Worm (Caenorhabditis elegans) whole organism, mixed stage, embryonic: ENCODE data around the gene srh-16.
A peak's percentile ranks its signal among the peaks of the same experiment; 100 is the strongest.

Source experiments
- M03D4.4 ChIP-seq: sonication (generic microtip); optimal IDR thresholded peaks from 2 replicates; lab custom pipeline; 2017; ENCODE audit warnings: mild to moderate bottlenecking, missing genetic modification characterization, missing compliant biosample characterization
- bed-3 ChIP-seq: fragments of 200-800 bp; sonication (Bioruptor generic); optimal IDR thresholded peaks from 3 replicates; lab custom pipeline; 2018; ENCODE audit warnings: mild to moderate bottlenecking, missing genetic modification characterization, moderate library complexity, missing compliant biosample characterization
- blmp-1 ChIP-seq: fragments of 150-350 bp; optimal IDR thresholded peaks from 2 replicates; lab custom pipeline; 2014; ENCODE audit warnings: missing biosample characterization, missing genetic modification characterization
- ceh-39 ChIP-seq: fragments of 150-350 bp; optimal IDR thresholded peaks from 2 replicates; lab custom pipeline; 2014; ENCODE audit warnings: missing biosample characterization, missing genetic modification characterization
- ceh-43 ChIP-seq: fragments of 200-800 bp; sonication (Bioruptor generic); optimal IDR thresholded peaks from 2 replicates; lab custom pipeline; 2018; ENCODE audit warnings: mild to moderate bottlenecking, missing genetic modification characterization, moderate library complexity, missing compliant biosample characterization
- ceh-83 ChIP-seq: fragments of 200-800 bp; sonication (Bioruptor generic); optimal IDR thresholded peaks from 2 replicates; lab custom pipeline; 2018; ENCODE audit warnings: mild to moderate bottlenecking, missing genetic modification characterization, missing compliant biosample characterization
- ces-1 ChIP-seq: fragments of 150-350 bp; optimal IDR thresholded peaks from 2 replicates; lab custom pipeline; 2014; ENCODE audit warnings: missing biosample characterization, missing genetic modification reagents, missing genetic modification characterization
- cnd-1 ChIP-seq: fragments of 200-800 bp; sonication (Bioruptor generic); optimal IDR thresholded peaks from 2 replicates; lab custom pipeline; 2018; ENCODE audit warnings: mild to moderate bottlenecking, missing genetic modification characterization, missing compliant biosample characterization
- drap-1 ChIP-seq: fragments of 200-800 bp; sonication (Bioruptor generic); optimal IDR thresholded peaks from 3 replicates; lab custom pipeline; 2018; ENCODE audit warnings: mild to moderate bottlenecking, missing genetic modification characterization, missing compliant biosample characterization
- elt-1 ChIP-seq: sonication (generic microtip); optimal IDR thresholded peaks from 2 replicates; lab custom pipeline; 2017; ENCODE audit warnings: missing genetic modification characterization, mild to moderate bottlenecking, missing compliant biosample characterization, antibody characterized with exemption, moderate library complexity, borderline replicate concordance; ENCODE audit not compliant: insufficient read depth
- elt-3 ChIP-seq: fragments of 150-350 bp; optimal IDR thresholded peaks from 2 replicates; lab custom pipeline; 2014; ENCODE audit warnings: missing biosample characterization, missing genetic modification characterization
- flh-1 ChIP-seq: fragments of 200-800 bp; sonication (Bioruptor generic); optimal IDR thresholded peaks from 2 replicates; lab custom pipeline; 2018; ENCODE audit warnings: mild to moderate bottlenecking, missing genetic modification characterization, moderate library complexity, missing compliant biosample characterization
- ham-2 ChIP-seq: fragments of 200-800 bp; sonication (Bioruptor generic); optimal IDR thresholded peaks from 2 replicates; lab custom pipeline; 2018; ENCODE audit warnings: mild to moderate bottlenecking, missing genetic modification characterization, missing compliant biosample characterization
- hlh-1 ChIP-seq: fragments of 150-350 bp; optimal IDR thresholded peaks from 2 replicates; lab custom pipeline; 2014; ENCODE audit warnings: missing biosample characterization, missing genetic modification reagents, missing genetic modification characterization
- lin-13 ChIP-seq: fragments of 150-350 bp; optimal IDR thresholded peaks from 2 replicates; lab custom pipeline; 2014; ENCODE audit warnings: missing biosample characterization, missing genetic modification characterization
- lin-32 ChIP-seq: fragments of 200-800 bp; sonication (Bioruptor generic); optimal IDR thresholded peaks from 2 replicates; lab custom pipeline; 2018; ENCODE audit warnings: mild to moderate bottlenecking, missing genetic modification characterization, missing compliant biosample characterization
- lsy-2 ChIP-seq: fragments of 150-350 bp; optimal IDR thresholded peaks from 2 replicates; lab custom pipeline; 2014; ENCODE audit warnings: missing biosample characterization, missing genetic modification characterization
- mab-5 ChIP-seq: fragments of 150-350 bp; optimal IDR thresholded peaks from 2 replicates; lab custom pipeline; 2014; ENCODE audit warnings: missing biosample characterization, missing genetic modification characterization
- mep-1 ChIP-seq: fragments of 150-350 bp; optimal IDR thresholded peaks from 2 replicates; lab custom pipeline; 2017; ENCODE audit warnings: missing biosample characterization, missing genetic modification reagents, missing genetic modification characterization, inconsistent platforms
- mls-2 ChIP-seq: sonication (generic microtip); optimal IDR thresholded peaks from 2 replicates; lab custom pipeline; 2016; ENCODE audit warnings: mild to moderate bottlenecking, missing genetic modification characterization, moderate library complexity, missing compliant biosample characterization
- nhr-12 ChIP-seq: fragments of 150-350 bp; optimal IDR thresholded peaks from 2 replicates; lab custom pipeline; 2014; ENCODE audit warnings: missing biosample characterization, missing genetic modification characterization
- nhr-2 ChIP-seq: fragments of 150-350 bp; optimal IDR thresholded peaks from 2 replicates; lab custom pipeline; 2014; ENCODE audit warnings: missing biosample characterization, missing genetic modification characterization
- nhr-237 ChIP-seq: fragments of 150-350 bp; optimal IDR thresholded peaks from 2 replicates; lab custom pipeline; 2014; ENCODE audit warnings: missing biosample characterization, missing genetic modification characterization
- nhr-28 ChIP-seq: fragments of 150-350 bp; optimal IDR thresholded peaks from 2 replicates; lab custom pipeline; 2014; ENCODE audit warnings: missing biosample characterization, missing genetic modification characterization
- nhr-76 ChIP-seq: sonication (generic microtip); optimal IDR thresholded peaks from 2 replicates; lab custom pipeline; 2017; ENCODE audit warnings: missing biosample characterization, missing genetic modification characterization
- pha-4 ChIP-seq: fragments of 150-350 bp; optimal IDR thresholded peaks from 2 replicates; lab custom pipeline; 2018; ENCODE audit warnings: missing biosample characterization, missing genetic modification reagents, missing genetic modification characterization
- sem-2 ChIP-seq: fragments of 200-800 bp; sonication (Bioruptor generic); optimal IDR thresholded peaks from 2 replicates; lab custom pipeline; 2018; ENCODE audit warnings: mild to moderate bottlenecking, missing genetic modification characterization, missing compliant biosample characterization
- snpc-4 ChIP-seq: fragments of 150-350 bp; optimal IDR thresholded peaks from 2 replicates; lab custom pipeline; 2014; ENCODE audit warnings: missing biosample characterization, missing genetic modification characterization
- sptf-1 ChIP-seq: sonication (generic microtip); optimal IDR thresholded peaks from 2 replicates; lab custom pipeline; 2017; ENCODE audit warnings: mild to moderate bottlenecking, missing genetic modification characterization, moderate library complexity, missing compliant biosample characterization
- tbx-8 ChIP-seq: fragments of 200-800 bp; sonication (Bioruptor generic); optimal IDR thresholded peaks from 2 replicates; lab custom pipeline; 2018; ENCODE audit warnings: mild to moderate bottlenecking, missing genetic modification characterization, moderate library complexity, missing compliant biosample characterization
- unc-120 ChIP-seq: sonication (generic microtip); optimal IDR thresholded peaks from 2 replicates; lab custom pipeline; 2017; ENCODE audit warnings: missing genetic modification characterization, missing compliant biosample characterization; ENCODE audit not compliant: poor library complexity, severe bottlenecking
- unc-39 ChIP-seq: fragments of 150-350 bp; optimal IDR thresholded peaks from 2 replicates; lab custom pipeline; 2014; ENCODE audit warnings: missing biosample characterization, missing genetic modification characterization
- unc-62 ChIP-seq: fragments of 150-350 bp; optimal IDR thresholded peaks from 2 replicates; lab custom pipeline; 2014; ENCODE audit warnings: missing biosample characterization, missing genetic modification reagents, missing genetic modification characterization
- zip-8 ChIP-seq: fragments of 150-350 bp; optimal IDR thresholded peaks from 2 replicates; lab custom pipeline; 2014; ENCODE audit warnings: missing biosample characterization, missing genetic modification characterization
- ztf-11 ChIP-seq: fragments of 150-350 bp; optimal IDR thresholded peaks from 2 replicates; lab custom pipeline; 2014; ENCODE audit warnings: missing biosample characterization, missing genetic modification characterization

The srh-16 gene

DNA sequence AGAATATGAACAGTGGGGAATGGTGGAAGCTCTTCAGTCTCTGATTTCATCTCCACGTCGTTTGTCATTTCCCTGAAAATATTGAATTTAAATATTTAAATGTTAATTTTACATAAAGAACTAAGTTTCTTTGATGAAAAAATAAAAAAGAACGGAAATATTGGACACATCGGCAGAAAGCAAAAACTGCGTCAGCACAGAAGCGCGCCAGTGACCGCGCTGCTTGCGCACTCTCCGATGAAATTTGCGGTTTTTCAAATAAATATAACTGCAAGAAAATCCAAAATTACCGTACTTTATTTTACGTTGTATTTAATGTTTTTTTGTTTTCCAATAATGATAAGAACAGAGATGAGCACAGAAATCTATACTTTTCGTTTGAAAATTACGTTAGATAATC, at the start of gene srh-16, which contains the start of gene srpa-68:
Gene srh-16 (plus strand): TSS at position 275 of the 400 bp plus-strand sequence.
Gene srpa-68 (minus strand): TSS at position 72 of the 400 bp plus-strand sequence.
- TF ChIP-seq zip-8 (tag; lab: Kevin White, UChicago) (no peak), nhr-28 (no peak), nhr-237 (tag; lab: Kevin White, UChicago) (peak; percentile 64), unc-62 (GFP tag; lab: Kevin White, UChicago) (peak; percentile 29), cnd-1 (peak; percentile 73), nhr-2 (no peak), ces-1 (GFP tag; lab: Kevin White, UChicago) (peak; percentile 24), nhr-76 (tag; lab: Kevin White, UChicago) (no peak), pha-4 (tag; lab: Kevin White, UChicago) (peak; percentile 74), ceh-83 (GFP tag; lab: Kevin White, UChicago) (peak; percentile 60), flh-1 (GFP tag; lab: Kevin White, UChicago) (no peak), ceh-43 (GFP tag; lab: Kevin White, UChicago) (peak; percentile 64), lsy-2 (tag; lab: Kevin White, UChicago) (peak; percentile 87), elt-1 (no peak), snpc-4 (tag; lab: Kevin White, UChicago) (no peak), bed-3 (GFP tag; lab: Kevin White, UChicago) (peak; percentile 39), ham-2 (GFP tag; lab: Kevin White, UChicago) (no peak), blmp-1 (tag; lab: Kevin White, UChicago) (no peak), ztf-11 (no peak), drap-1 (GFP tag; lab: Kevin White, UChicago) (peak; percentile 76), lin-13 (tag; lab: Kevin White, UChicago) (peak; percentile 82), hlh-1 (tag; lab: Kevin White, UChicago) (peak; percentile 38), mep-1 (peak; percentile 94), elt-3 (no peak), sptf-1 (peak; percentile 88), mab-5 (tag; lab: Kevin White, UChicago) (no peak), M03D4.4 (tag; lab: Kevin White, UChicago) (peak; percentile 81), ceh-39 (peak; percentile 73), unc-39 (tag; lab: Kevin White, UChicago) (no peak), mls-2 (tag; lab: Kevin White, UChicago) (peak; percentile 38), lin-32 (GFP tag; lab: Kevin White, UChicago) (no peak), unc-120 (tag; lab: Kevin White, UChicago) (peak; percentile 23), sem-2 (GFP tag; lab: Kevin White, UChicago) (no peak), nhr-12 (tag; lab: Kevin White, UChicago) (no peak), tbx-8 (GFP tag; lab: Kevin White, UChicago) (no peak)

DNA sequence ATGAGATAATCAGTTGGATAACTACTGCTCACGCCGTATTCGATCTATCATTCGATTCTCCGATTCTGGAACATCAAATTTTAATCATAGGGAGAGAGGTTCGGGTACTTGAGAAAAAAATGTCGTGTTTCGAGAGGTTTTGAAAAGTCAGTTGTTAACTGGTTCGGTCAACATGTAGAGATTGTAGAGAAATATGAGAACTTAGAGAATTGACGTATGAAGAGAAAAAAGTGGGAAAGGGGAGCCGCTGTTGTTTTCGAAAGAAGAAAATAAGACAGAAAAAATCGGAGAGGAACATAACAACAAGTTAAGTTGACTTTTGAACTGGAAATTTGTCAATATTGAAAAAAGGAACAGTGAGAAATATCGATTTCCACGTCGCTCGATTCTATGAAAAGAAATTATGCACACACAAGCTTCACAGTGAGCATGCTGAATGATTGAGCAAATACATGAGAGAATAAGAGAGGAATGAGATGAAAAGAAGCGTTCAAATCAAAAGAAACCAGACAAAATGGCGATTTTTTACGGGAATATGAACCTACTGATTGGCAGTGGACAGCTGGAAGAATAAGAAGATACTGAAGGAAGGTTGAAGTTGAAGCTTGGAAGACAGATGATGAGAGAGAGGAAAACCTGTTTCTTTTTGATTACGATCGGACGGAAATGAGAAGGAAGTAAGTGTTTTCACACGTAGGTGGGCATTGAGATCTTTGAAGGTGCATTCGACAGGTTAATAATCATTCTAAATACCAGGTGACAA, 46.5 kb upstream of the srh-16 start, which contains the start of the genes T04H1.13, slfl-5 and rad-50:
Gene T04H1.13 (minus strand): TSS at position 51 of the 763 bp plus-strand sequence.
Gene slfl-5 (minus strand): TSS at position 65 of the 763 bp plus-strand sequence.
Gene rad-50 (plus strand): TSS at position 667 of the 763 bp plus-strand sequence.
- TF ChIP-seq ceh-39 (no peak), ceh-43 (GFP tag; lab: Kevin White, UChicago) (no peak), drap-1 (GFP tag; lab: Kevin White, UChicago) (no peak), ham-2 (GFP tag; lab: Kevin White, UChicago) (no peak), pha-4 (tag; lab: Kevin White, UChicago) (no peak), lin-32 (GFP tag; lab: Kevin White, UChicago) (no peak), elt-3 (no peak), flh-1 (GFP tag; lab: Kevin White, UChicago) (no peak), lsy-2 (tag; lab: Kevin White, UChicago) (no peak), sem-2 (GFP tag; lab: Kevin White, UChicago) (no peak), nhr-237 (tag; lab: Kevin White, UChicago) (no peak), mep-1 (no peak)
